Worm (Caenorhabditis elegans) whole organism, early embryonic: ENCODE measurements around the gene nhr-110.

Source experiments
- B0310.2 ChIP-seq: sonication (generic microtip); optimal IDR thresholded peaks from 2 replicates; lab custom pipeline; 2016; ENCODE audit warnings: mild to moderate bottlenecking, missing genetic modification characterization, missing compliant biosample characterization
- F13C5.2 ChIP-seq: sonication (generic microtip); optimal IDR thresholded peaks from 2 replicates; lab custom pipeline; 2017; ENCODE audit warnings: mild to moderate bottlenecking, missing genetic modification characterization, inconsistent platforms, missing compliant biosample characterization
- aly-1 ChIP-seq: sonication (generic microtip); optimal IDR thresholded peaks from 2 replicates; lab custom pipeline; 2016; ENCODE audit warnings: missing genetic modification characterization, missing compliant biosample characterization
- ama-1 ChIP-seq: fragments of 150-350 bp; optimal IDR thresholded peaks from 2 replicates; lab custom pipeline; 2014
- ceh-13 ChIP-seq: fragments of 200-800 bp; sonication (Bioruptor generic); optimal IDR thresholded peaks from 2 replicates; lab custom pipeline; 2018; ENCODE audit warnings: mild to moderate bottlenecking, missing genetic modification characterization, missing compliant biosample characterization
- ceh-36 ChIP-seq: sonication (generic microtip); optimal IDR thresholded peaks from 2 replicates; lab custom pipeline; 2016; ENCODE audit warnings: missing genetic modification characterization, inconsistent platforms, missing compliant biosample characterization
- ets-7 ChIP-seq: sonication (generic microtip); optimal IDR thresholded peaks from 2 replicates; lab custom pipeline; 2016; ENCODE audit warnings: missing genotype, missing genetic modification characterization, missing compliant biosample characterization
- flt-1 ChIP-seq: fragments of 200-800 bp; sonication (Bioruptor generic); IDR thresholded peaks from 2 replicates; pipeline ENCODE4 v1.3.6; 2022; ENCODE audit warnings: missing genetic modification characterization, missing compliant biosample characterization
- hmbx-1 ChIP-seq: sonication (generic microtip); optimal IDR thresholded peaks from 2 replicates; lab custom pipeline; 2016; ENCODE audit warnings: mild to moderate bottlenecking, missing genetic modification characterization, missing compliant biosample characterization
- hmg-4 ChIP-seq: fragments of 200-800 bp; sonication (Bioruptor generic); optimal IDR thresholded peaks from 2 replicates; lab custom pipeline; 2018; ENCODE audit warnings: mild to moderate bottlenecking, missing genetic modification characterization, missing compliant biosample characterization
- hnd-1 ChIP-seq: sonication (generic microtip); optimal IDR thresholded peaks from 2 replicates; lab custom pipeline; 2016; ENCODE audit warnings: missing genetic modification characterization, missing compliant biosample characterization
- pes-1 ChIP-seq: fragments of 200-800 bp; sonication (Bioruptor generic); IDR thresholded peaks from 2 replicates; pipeline ENCODE4 v1.3.6; 2022; ENCODE audit warnings: missing genetic modification reagents, missing genetic modification characterization, missing compliant biosample characterization
- scrt-1 ChIP-seq: fragments of 200-800 bp; sonication (Bioruptor generic); IDR thresholded peaks from 2 replicates; pipeline ENCODE4 v1.3.6; 2022; ENCODE audit warnings: missing genetic modification characterization, missing compliant biosample characterization
- sea-1 ChIP-seq: fragments of 200-800 bp; sonication (Bioruptor generic); conservative IDR thresholded peaks from 2 replicates; pipeline ENCODE4 v1.3.6; 2022; ENCODE audit warnings: missing genetic modification characterization, missing compliant biosample characterization
- tbx-11 ChIP-seq: fragments of 200-800 bp; sonication (Bioruptor generic); IDR thresholded peaks from 2 replicates; pipeline ENCODE4 v1.3.6; 2022; ENCODE audit warnings: missing genetic modification characterization, missing compliant biosample characterization
- tbx-37 ChIP-seq: fragments of 200-800 bp; sonication (Bioruptor generic); conservative IDR thresholded peaks from 2 replicates; pipeline ENCODE4 v1.3.6; 2022; ENCODE audit warnings: missing genetic modification reagents, missing genetic modification characterization, missing compliant biosample characterization
- tra-4 ChIP-seq: sonication (generic microtip); optimal IDR thresholded peaks from 2 replicates; lab custom pipeline; 2017; ENCODE audit warnings: missing genetic modification characterization, missing compliant biosample characterization

Gene nhr-110

ce11 chrV:1648000-1648399, 23.8 kb upstream of the nhr-110 start, which contains the start of gene irld-45:
Gene irld-45, plus strand, starts transcription at chrV:1648300.
- TF ChIP-seq hmbx-1 (tag; lab: Kevin White, UChicago) (no peak), hnd-1 (no peak), B0310.2 (tag; lab: Kevin White, UChicago) (no peak), ceh-36 (tag; lab: Kevin White, UChicago) (no peak), tbx-11 (GFP tag; lab: Robert Waterston, UW) (no peak), ama-1 (no peak), tra-4 (tag; lab: Kevin White, UChicago) (no peak), ets-7 (tag; lab: Kevin White, UChicago) (no peak), ceh-13 (GFP tag; lab: Kevin White, UChicago) (no peak), aly-1 (tag; lab: Kevin White, UChicago) (no peak), flt-1 (no peak), hmg-4 (no peak), pes-1 (GFP tag; lab: Robert Waterston, UW) (no peak), sea-1 (GFP tag; lab: Robert Waterston, UW) (no peak), scrt-1 (GFP tag; lab: Robert Waterston, UW) (no peak), tbx-37 (GFP tag; lab: Robert Waterston, UW) (no peak), F13C5.2 (tag; lab: Kevin White, UChicago) (no peak)

- TF ChIP-seq B0310.2 (tag; lab: Kevin White, UChicago) (no peak), hmg-4 (no peak), scrt-1 (GFP tag; lab: Robert Waterston, UW) (no peak), aly-1 (tag; lab: Kevin White, UChicago) (no peak), ceh-36 (tag; lab: Kevin White, UChicago) (no peak), pes-1 (GFP tag; lab: Robert Waterston, UW) (no peak), ets-7 (tag; lab: Kevin White, UChicago) (no peak), sea-1 (GFP tag; lab: Robert Waterston, UW) (no peak), tbx-37 (GFP tag; lab: Robert Waterston, UW) (no peak), tbx-11 (GFP tag; lab: Robert Waterston, UW) (no peak)
Measured at ce11 chrV:1643886-1644285, 19.6 kb upstream of the nhr-110 start, which contains the start of gene alh-2. Gene alh-2, plus strand, starts transcription at chrV:1644169.

ce11 chrV:1642768-1643167, 18.5 kb upstream of the nhr-110 start:
- TF ChIP-seq ets-7 (tag; lab: Kevin White, UChicago): no peak
- no peak for TF ChIP-seq ceh-36 (tag; lab: Kevin White, UChicago)
- TF ChIP-seq ceh-13 (GFP tag; lab: Kevin White, UChicago): no peak
- no peak for TF ChIP-seq hmbx-1 (tag; lab: Kevin White, UChicago)
- no peak for TF ChIP-seq tbx-11 (GFP tag; lab: Robert Waterston, UW)
- TF ChIP-seq B0310.2 (tag; lab: Kevin White, UChicago): no peak
- TF ChIP-seq tra-4 (tag; lab: Kevin White, UChicago): no peak
- TF ChIP-seq ama-1: no peak
- TF ChIP-seq hnd-1: no peak
- TF ChIP-seq F13C5.2 (tag; lab: Kevin White, UChicago): no peak
- TF ChIP-seq flt-1: no peak
- no peak for TF ChIP-seq sea-1 (GFP tag; lab: Robert Waterston, UW)
- no peak for TF ChIP-seq tbx-37 (GFP tag; lab: Robert Waterston, UW)

ce11 chrV:1642199-1642598, 18.0 kb upstream of the nhr-110 start, which contains the start of gene Y46H3D.1:
Gene Y46H3D.1, plus strand, starts transcription at chrV:1642499.
- TF ChIP-seq tra-4 (tag; lab: Kevin White, UChicago) (no peak), ceh-36 (tag; lab: Kevin White, UChicago) (no peak), ama-1 (no peak), tbx-11 (GFP tag; lab: Robert Waterston, UW) (no peak), ets-7 (tag; lab: Kevin White, UChicago) (no peak), hnd-1 (no peak), F13C5.2 (tag; lab: Kevin White, UChicago) (no peak), B0310.2 (tag; lab: Kevin White, UChicago) (no peak), sea-1 (GFP tag; lab: Robert Waterston, UW) (no peak), hmbx-1 (tag; lab: Kevin White, UChicago) (no peak), aly-1 (tag; lab: Kevin White, UChicago) (no peak), flt-1 (no peak), scrt-1 (GFP tag; lab: Robert Waterston, UW) (no peak), hmg-4 (no peak), pes-1 (GFP tag; lab: Robert Waterston, UW) (no peak), ceh-13 (GFP tag; lab: Kevin White, UChicago) (no peak), tbx-37 (GFP tag; lab: Robert Waterston, UW) (no peak)

- TF ChIP-seq hmbx-1 (tag; lab: Kevin White, UChicago): no peak
- TF ChIP-seq ceh-13 (GFP tag; lab: Kevin White, UChicago): no peak
- TF ChIP-seq ets-7 (tag; lab: Kevin White, UChicago): no peak
- TF ChIP-seq tbx-11 (GFP tag; lab: Robert Waterston, UW): no peak
- no peak for TF ChIP-seq hmg-4
- no peak for TF ChIP-seq hnd-1
- no peak for TF ChIP-seq F13C5.2 (tag; lab: Kevin White, UChicago)
- no peak for TF ChIP-seq scrt-1 (GFP tag; lab: Robert Waterston, UW)
- TF ChIP-seq flt-1: no peak
Measured at ce11 chrV:1640008-1640407, 15.8 kb upstream of the nhr-110 start, which contains the start of gene str-221. Gene str-221, plus strand, starts transcription at chrV:1640308.

- no peak for TF ChIP-seq pes-1 (GFP tag; lab: Robert Waterston, UW)
- TF ChIP-seq tra-4 (tag; lab: Kevin White, UChicago): no peak
- no peak for TF ChIP-seq tbx-11 (GFP tag; lab: Robert Waterston, UW)
- no peak for TF ChIP-seq ceh-36 (tag; lab: Kevin White, UChicago)
- TF ChIP-seq sea-1 (GFP tag; lab: Robert Waterston, UW): no peak
- no peak for TF ChIP-seq tbx-37 (GFP tag; lab: Robert Waterston, UW)
- TF ChIP-seq hmbx-1 (tag; lab: Kevin White, UChicago): no peak
Measured at ce11 chrV:1635859-1636258, 11.6 kb upstream of the nhr-110 start, which contains the start of gene str-222. Gene str-222, plus strand, starts transcription at chrV:1636159.

ce11 chrV:1631717-1632116, 7.5 kb upstream of the nhr-110 start, which contains the start of gene irld-17:
Gene irld-17, plus strand, starts transcription at chrV:1632017.
- no peak for TF ChIP-seq hmg-4
- no peak for TF ChIP-seq tbx-11 (GFP tag; lab: Robert Waterston, UW)
- no peak for TF ChIP-seq ceh-36 (tag; lab: Kevin White, UChicago)
- no peak for TF ChIP-seq tra-4 (tag; lab: Kevin White, UChicago)
